Fruit fly (Drosophila melanogaster): ENCODE measurements around the gene CG33223.

CG33223 gene

dm6 chrX:8444279-8444678 lies 39.4 kb downstream of the CG33223 start (continued):
- TF ChIP-seq sens (GFP tag) (no peak), dmrt11E (tag; optimal IDR thresholded peaks at IDR 0.05) (peak; percentile 27), croc (GFP tag; conservative IDR thresholded peaks at IDR 0.05) (0 out of 3 replicates have a peak, but pooled peaks have one; percentile 14), corto (GFP tag; optimal IDR thresholded peaks at IDR 0.05) (no peak)

- no peak for TF ChIP-seq exex (tag; optimal IDR thresholded peaks at IDR 0.05)
- TF ChIP-seq ato (GFP tag; IDR thresholded peaks at IDR 0.05; ENCODE audit: partially characterized antibody), result no peak
- TF ChIP-seq CG14965 (GFP tag; optimal IDR thresholded peaks at IDR 0.05; ENCODE audit: borderline replicate concordance), result no peak
- TF ChIP-seq phol (tag; optimal IDR thresholded peaks at IDR 0.05), result peak; percentile 14
- no peak for TF ChIP-seq CG8478 (optimal IDR thresholded peaks at IDR 0.05)
- TF ChIP-seq E2f2 (GFP tag; IDR thresholded peaks at IDR 0.05), result peak; percentile 86
- TF ChIP-seq Dip2 (GFP tag; IDR thresholded peaks at IDR 0.05), result no peak
- no peak for TF ChIP-seq CG3838 (GFP tag; optimal IDR thresholded peaks at IDR 0.05)
- TF ChIP-seq CG16815 (GFP tag; optimal IDR thresholded peaks at IDR 0.05), result no peak
- no peak for TF ChIP-seq ac (GFP tag; optimal IDR thresholded peaks at IDR 0.05)
- TF ChIP-seq danr (GFP tag; IDR thresholded peaks at IDR 0.05), result no peak
- TF ChIP-seq Dref (GFP tag; IDR thresholded peaks at IDR 0.05), result peak; percentile 39; the same call in 1 of the 2 replicates
- TF ChIP-seq Atf6 (GFP tag; IDR thresholded peaks at IDR 0.05), result no peak
- TF ChIP-seq Dll (GFP tag; IDR thresholded peaks at IDR 0.05; ENCODE audit: partially characterized antibody), result 0 out of 4 replicates have a peak, but pooled peaks have one; percentile 37
- no peak for TF ChIP-seq bbx (GFP tag; IDR thresholded peaks at IDR 0.05; ENCODE audit: partially characterized antibody)
- no peak for TF ChIP-seq CG1529 (GFP tag; optimal IDR thresholded peaks at IDR 0.05)
- no peak for TF ChIP-seq lmd (GFP tag; IDR thresholded peaks at IDR 0.05)
- TF ChIP-seq CG9797 (GFP tag; optimal IDR thresholded peaks at IDR 0.05), result no peak
- no peak for TF ChIP-seq jigr1 (GFP tag; IDR thresholded peaks at IDR 0.05)
- no peak for TF ChIP-seq Sry-β (GFP tag; optimal IDR thresholded peaks at IDR 0.05)
- no peak for TF ChIP-seq trh (GFP tag; optimal IDR thresholded peaks at IDR 0.05)
- TF ChIP-seq Elba2 (GFP tag; optimal IDR thresholded peaks at IDR 0.05), result no peak
- no peak for TF ChIP-seq sisA (GFP tag; IDR thresholded peaks at IDR 0.05)
- no peak for TF ChIP-seq wor (GFP tag; IDR thresholded peaks at IDR 0.05)
- TF ChIP-seq sr (GFP tag; IDR thresholded peaks at IDR 0.05), result no peak
- TF ChIP-seq pnt (GFP tag; optimal IDR thresholded peaks at IDR 0.05), result no peak
- TF ChIP-seq Fer3 (tag; optimal IDR thresholded peaks at IDR 0.05), result no peak
- TF ChIP-seq BEAF-32 (GFP tag; optimal IDR thresholded peaks at IDR 0.05), result peak; percentile 8
- TF ChIP-seq Dp (GFP tag; optimal IDR thresholded peaks at IDR 0.05), result peak; percentile 70
- TF ChIP-seq Hr3 (GFP tag; optimal IDR thresholded peaks at IDR 0.05), result no peak
- no peak for TF ChIP-seq BtbVII (GFP tag; optimal IDR thresholded peaks at IDR 0.05)
- no peak for TF ChIP-seq dan (GFP tag; IDR thresholded peaks at IDR 0.05)
- no peak for TF ChIP-seq dati (GFP tag; IDR thresholded peaks at IDR 0.05)
- TF ChIP-seq D19B (GFP tag; optimal IDR thresholded peaks at IDR 0.05), result no peak
Observed at dm6 chrX:8442912-8443311, 40.8 kb downstream of the CG33223 start.

DNA sequence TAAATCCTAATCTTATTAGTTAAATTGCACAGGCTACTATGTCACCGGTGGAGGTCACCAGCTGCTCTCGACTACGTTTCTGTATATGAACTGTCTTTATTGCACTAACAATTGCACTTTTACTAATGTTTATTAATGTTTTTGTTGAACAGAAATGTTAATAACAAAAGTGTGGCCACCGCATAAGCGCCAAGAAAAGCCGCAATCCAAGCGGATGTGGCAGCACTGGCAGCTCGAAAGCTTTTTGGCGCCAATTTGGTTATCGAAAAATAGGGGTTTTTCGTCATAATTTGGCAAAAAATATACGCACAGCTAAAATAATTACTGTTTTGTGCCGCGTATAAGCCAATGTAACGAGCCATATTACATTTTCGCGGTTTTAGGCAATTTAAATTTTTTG lies 41.5 kb downstream of the CG33223 start, which contains the start of gene CG12123:
Gene CG12123 (minus strand): TSS at position 188 of the 400 bp plus-strand sequence.
- TF ChIP-seq Med (GFP tag) (peak; percentile 24), Ptx1 (GFP tag; IDR thresholded peaks at IDR 0.05) (no peak), E2f1 (GFP tag; IDR thresholded peaks at IDR 0.05) (0 out of 2 replicates have a peak, but pooled peaks have one; percentile 16), MTF-1 (GFP tag; optimal IDR thresholded peaks at IDR 0.05; ENCODE audit: borderline replicate concordance) (no peak), zfh1 (GFP tag; IDR thresholded peaks at IDR 0.05) (no peak), trem (tag; optimal IDR thresholded peaks at IDR 0.05) (no peak), CG17186 (GFP tag; optimal IDR thresholded peaks at IDR 0.05) (no peak), gfzf (GFP tag; optimal IDR thresholded peaks at IDR 0.05) (peak; percentile 76), pzg (GFP tag; optimal IDR thresholded peaks at IDR 0.05) (peak; percentile 72), row (GFP tag; IDR thresholded peaks at IDR 0.05) (0 out of 3 replicates have a peak, but pooled peaks have one; percentile 19), CG31388 (GFP tag; optimal IDR thresholded peaks at IDR 0.05) (no peak), sens (GFP tag) (peak; percentile 21), CG8478 (optimal IDR thresholded peaks at IDR 0.05) (no peak), CG8924 (tag; optimal IDR thresholded peaks at IDR 0.05) (peak; percentile 55), Opbp (GFP tag; IDR thresholded peaks at IDR 0.05; ENCODE audit: partially characterized antibody) (no peak), CG7928 (GFP tag; optimal IDR thresholded peaks at IDR 0.05) (no peak)
